Worm (Caenorhabditis elegans) whole organism, L4 larva: ENCODE measurements around the gene C01G10.15.
"Not testable (repeated sequence)": the region's sequence is repeated elsewhere in the genome, so short reads cannot be mapped to it uniquely, and the experiment has no call there.

Source experiments
- R02D3.7 ChIP-seq: fragments of 150-350 bp; sonication (generic microtip); optimal IDR thresholded peaks from 3 replicates; lab custom pipeline; 2014; ENCODE audit warnings: missing biosample characterization, missing genetic modification characterization
- T20F7.1 ChIP-seq: fragments of 200-800 bp; sonication (Bioruptor generic); optimal IDR thresholded peaks from 2 replicates; lab custom pipeline; 2018; ENCODE audit warnings: mild to moderate bottlenecking, missing genetic modification characterization, missing compliant biosample characterization
- ZK546.5 ChIP-seq, 2 experiments: sonication (generic microtip); optimal IDR thresholded peaks; 2 replicates each; lab custom pipeline; 2017; ENCODE audit warnings: missing biosample characterization in 2 of 2, missing genetic modification characterization in 2 of 2
- aly-2 ChIP-seq: sonication (generic microtip); optimal IDR thresholded peaks from 2 replicates; lab custom pipeline; 2018; ENCODE audit warnings: missing biosample characterization, missing genetic modification characterization
- ceh-82 ChIP-seq: sonication (generic microtip); optimal IDR thresholded peaks from 2 replicates; lab custom pipeline; 2017; ENCODE audit warnings: missing biosample characterization, missing genetic modification characterization
- egl-27 ChIP-seq: sonication (generic microtip); optimal IDR thresholded peaks from 3 replicates; lab custom pipeline; 2017; ENCODE audit warnings: missing biosample characterization, missing genetic modification reagents, missing genetic modification characterization
- fkh-10 ChIP-seq: fragments of 150-350 bp; optimal IDR thresholded peaks from 2 replicates; lab custom pipeline; 2014; ENCODE audit warnings: missing biosample characterization, missing genetic modification reagents, missing genetic modification characterization
- lsy-2 ChIP-seq, 2 experiments: fragments of 150-350 bp in 1 of 2; sonication (generic microtip) in 1 of 2; optimal IDR thresholded peaks; 2 replicates each; lab custom pipeline; 2014 to 2017; ENCODE audit warnings: missing biosample characterization in 2 of 2, missing genetic modification characterization in 2 of 2
- nhr-76 ChIP-seq: fragments of 150-350 bp; optimal IDR thresholded peaks from 2 replicates; lab custom pipeline; 2014; ENCODE audit warnings: missing biosample characterization, missing genetic modification characterization
- nhr-77 ChIP-seq: fragments of 150-350 bp; optimal IDR thresholded peaks from 2 replicates; lab custom pipeline; 2014; ENCODE audit warnings: missing biosample characterization, missing genetic modification characterization
- pqm-1 ChIP-seq: sonication (generic microtip); optimal IDR thresholded peaks from 2 replicates; lab custom pipeline; 2017; ENCODE audit warnings: missing biosample characterization, missing genetic modification characterization
- rbr-2 ChIP-seq: sonication (generic microtip); optimal IDR thresholded peaks from 2 replicates; lab custom pipeline; 2016; ENCODE audit warnings: missing genotype, missing genetic modification characterization, missing compliant biosample characterization
- spr-3 ChIP-seq: fragments of 200-800 bp; sonication (Bioruptor generic); optimal IDR thresholded peaks from 2 replicates; lab custom pipeline; 2018; ENCODE audit warnings: mild to moderate bottlenecking, missing genetic modification characterization, missing compliant biosample characterization
- unc-62 ChIP-seq, 3 experiments: fragments of 150-350 bp in 1 of 3; sonication (generic microtip); optimal IDR thresholded peaks in 2 of 3; peaks in 1 of 3; 1 replicate in 1 of 3; 2 replicates in 2 of 3; lab custom pipeline; 2014 to 2017; ENCODE audit warnings: missing biosample characterization in 3 of 3, missing genetic modification characterization in 3 of 3, missing genetic modification reagents in 3 of 3, missing genotype in 1 of 3

DNA sequence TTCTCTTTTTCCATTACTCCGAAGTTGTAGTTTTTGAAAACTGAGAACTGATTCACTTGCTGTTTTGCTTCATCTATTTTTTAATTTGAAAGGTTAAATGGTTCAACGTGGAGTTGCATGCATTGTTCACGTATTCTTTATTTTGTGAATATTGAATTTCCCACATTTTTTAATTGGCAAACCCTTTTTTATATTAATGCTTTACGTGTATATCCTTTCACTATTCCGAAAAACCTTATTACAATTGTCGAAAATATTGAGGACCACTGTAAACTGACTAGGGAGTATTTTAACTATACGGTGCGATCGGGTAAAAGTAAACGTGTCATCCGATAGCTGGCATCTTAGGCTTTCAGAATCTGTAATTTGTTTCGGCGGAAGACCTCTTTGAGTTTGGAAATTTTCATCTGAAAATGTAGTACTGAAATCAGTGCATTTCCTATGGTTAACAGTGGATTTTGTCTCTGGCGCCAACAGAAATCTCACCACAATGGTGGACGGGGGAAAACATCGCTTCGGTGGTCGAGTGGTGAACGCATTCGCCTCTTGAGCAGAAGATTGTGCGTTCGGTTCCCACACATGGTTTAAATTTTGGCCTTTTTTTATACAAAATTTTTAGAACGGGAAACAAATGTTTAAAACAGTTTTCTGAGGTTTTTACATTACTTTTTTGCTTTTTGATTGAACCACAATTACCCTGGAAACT, 18.9 kb upstream of the C01G10.15 start, which contains the start of gene C01G10.14:
- not testable (repeated sequence) for TF ChIP-seq ceh-82; rbr-2 (tag; lab: Kevin White, UChicago); nhr-77 (tag; lab: Kevin White, UChicago); lsy-2 (tag; optimal IDR thresholded peaks at IDR 0.05; lab: Kevin White, UChicago); pqm-1; aly-2 (tag; lab: Kevin White, UChicago); nhr-76 (tag; lab: Kevin White, UChicago); spr-3 (GFP tag; lab: Kevin White, UChicago); egl-27 (tag; lab: Kevin White, UChicago); R02D3.7 (tag; lab: Kevin White, UChicago); T20F7.1 (GFP tag; lab: Kevin White, UChicago); fkh-10 (GFP tag; lab: Kevin White, UChicago); unc-62 (GFP tag; optimal IDR thresholded peaks at IDR 0.05 in 1 of 2; lab: Kevin White, UChicago); unc-62 (tag; optimal IDR thresholded peaks at IDR 0.05; lab: Kevin White, UChicago); ZK546.5 (tag; optimal IDR thresholded peaks at IDR 0.05; lab: Kevin White, UChicago)
